Fruit fly (Drosophila melanogaster) whole organism, embryonic: ENCODE measurements around the gene Smox.

Experiments used
- ATbp ChIP-seq: fragments of 200-800 bp; sonication (Bioruptor generic); optimal IDR thresholded peaks from 2 replicates; lab custom pipeline; 2017; ENCODE audit warnings: missing biosample characterization, mild to moderate bottlenecking, missing genetic modification characterization, missing genetic modification reagents
- Aef1 ChIP-seq: fragments of 200-800 bp; sonication (Bioruptor generic); IDR thresholded peaks from 3 replicates; pipeline ENCODE4 v1.3.6; 2022; ENCODE audit warnings: missing biosample characterization, missing genetic modification characterization
- Atf6 ChIP-seq: fragments of 200-800 bp; sonication (Bioruptor generic); IDR thresholded peaks from 2 replicates; pipeline ENCODE4 v1.3.6; 2022; ENCODE audit warnings: missing biosample characterization, missing genetic modification characterization
- CG10147 ChIP-seq: fragments of 200-800 bp; sonication (Bioruptor generic); optimal IDR thresholded peaks from 2 replicates; lab custom pipeline; 2019; ENCODE audit warnings: missing biosample characterization, mild to moderate bottlenecking, missing genetic modification characterization, moderate library complexity
- CG10565 ChIP-seq: fragments of 200-800 bp; sonication (Bioruptor generic); optimal IDR thresholded peaks from 3 replicates; lab custom pipeline; 2016; ENCODE audit warnings: missing biosample characterization, mild to moderate bottlenecking, missing genetic modification characterization
- CG11398 ChIP-seq: fragments of 200-800 bp; sonication (Bioruptor generic); optimal IDR thresholded peaks from 2 replicates; lab custom pipeline; 2016; ENCODE audit warnings: missing biosample characterization, missing genetic modification characterization
- CG12659 ChIP-seq: fragments of 200-800 bp; sonication (Bioruptor generic); optimal IDR thresholded peaks from 3 replicates; lab custom pipeline; 2017; ENCODE audit warnings: mild to moderate bottlenecking, missing biosample characterization, missing genetic modification reagents, missing genetic modification characterization
- CG15601 ChIP-seq: fragments of 200-800 bp; sonication (Bioruptor generic); optimal IDR thresholded peaks from 3 replicates; lab custom pipeline; 2019; ENCODE audit warnings: missing biosample characterization, mild to moderate bottlenecking, missing genetic modification characterization, moderate library complexity
- CG17359 ChIP-seq: fragments of 200-800 bp; sonication (Bioruptor generic); optimal IDR thresholded peaks from 3 replicates; lab custom pipeline; 2018; ENCODE audit warnings: missing biosample characterization, mild to moderate bottlenecking, missing genetic modification characterization, moderate library complexity
- CG17361 ChIP-seq: fragments of 200-800 bp; sonication (Bioruptor generic); IDR thresholded peaks from 3 replicates; pipeline ENCODE4 v1.3.6; 2022; ENCODE audit warnings: missing biosample characterization, missing genetic modification characterization
- CG17385 ChIP-seq: fragments of 200-800 bp; sonication (Bioruptor generic); optimal IDR thresholded peaks from 3 replicates; lab custom pipeline; 2018; ENCODE audit warnings: missing biosample characterization, mild to moderate bottlenecking, missing genetic modification characterization
- CG30403 ChIP-seq: fragments of 200-800 bp; sonication (Bioruptor generic); optimal IDR thresholded peaks from 3 replicates; lab custom pipeline; 2016; ENCODE audit warnings: missing biosample characterization, missing genetic modification characterization
- CG31365 ChIP-seq: fragments of 200-800 bp; sonication (Bioruptor generic); optimal IDR thresholded peaks from 2 replicates; lab custom pipeline; 2018; ENCODE audit warnings: missing biosample characterization, mild to moderate bottlenecking, missing genetic modification characterization
- CG3838 ChIP-seq: fragments of 200-800 bp; sonication (Bioruptor generic); optimal IDR thresholded peaks from 3 replicates; lab custom pipeline; 2016; ENCODE audit warnings: missing biosample characterization, missing genetic modification characterization
- CG3847 ChIP-seq: fragments of 200-800 bp; sonication (Bioruptor generic); IDR thresholded peaks from 2 replicates; pipeline ENCODE4 v1.3.6; 2022; ENCODE audit warnings: missing biosample characterization, missing genetic modification characterization
- CG4282 ChIP-seq: fragments of 200-800 bp; sonication (Bioruptor generic); optimal IDR thresholded peaks from 2 replicates; lab custom pipeline; 2016; ENCODE audit warnings: missing biosample characterization, missing genetic modification characterization
- CG4424 ChIP-seq: fragments of 200-800 bp; sonication (Bioruptor generic); optimal IDR thresholded peaks from 3 replicates; lab custom pipeline; 2016; ENCODE audit warnings: missing biosample characterization, missing genetic modification characterization
- CG4820 ChIP-seq: fragments of 200-800 bp; sonication (Bioruptor generic); optimal IDR thresholded peaks from 3 replicates; lab custom pipeline; 2016; ENCODE audit warnings: missing biosample characterization, missing genetic modification characterization
- CG6272 ChIP-seq: fragments of 200-800 bp; sonication (Bioruptor generic); IDR thresholded peaks from 2 replicates; pipeline ENCODE4 v1.3.6; 2022; ENCODE audit warnings: missing biosample characterization, missing genetic modification characterization
- CG7963 ChIP-seq: fragments of 200-800 bp; sonication (Bioruptor generic); IDR thresholded peaks from 3 replicates; pipeline ENCODE4 v1.3.6; 2022; ENCODE audit warnings: missing biosample characterization, missing genetic modification characterization; ENCODE audit not compliant: partially characterized antibody
- CG8281 ChIP-seq: fragments of 200-800 bp; sonication (Bioruptor generic); optimal IDR thresholded peaks from 2 replicates; lab custom pipeline; 2018; ENCODE audit warnings: missing biosample characterization, mild to moderate bottlenecking, missing genetic modification characterization, moderate library complexity
- CG8944 ChIP-seq: fragments of 200-800 bp; sonication (Bioruptor generic); optimal IDR thresholded peaks from 3 replicates; lab custom pipeline; 2016; ENCODE audit warnings: missing biosample characterization, missing genetic modification characterization
- CG9797 ChIP-seq: fragments of 200-800 bp; sonication (Bioruptor generic); optimal IDR thresholded peaks from 3 replicates; lab custom pipeline; 2018; ENCODE audit warnings: missing biosample characterization, mild to moderate bottlenecking, missing genetic modification characterization
- CTCF ChIP-seq: fragments of 200-800 bp; sonication (Bioruptor generic); optimal IDR thresholded peaks from 2 replicates; lab custom pipeline; 2017; ENCODE audit warnings: missing biosample characterization, mild to moderate bottlenecking, missing genetic modification characterization, moderate library complexity
- Doc2 ChIP-seq: fragments of 200-800 bp; sonication (Bioruptor generic); IDR thresholded peaks from 2 replicates; pipeline ENCODE4 v1.3.6; 2022; ENCODE audit warnings: missing biosample characterization, missing genetic modification characterization
- Doc3 ChIP-seq: fragments of 200-800 bp; sonication (Bioruptor generic); IDR thresholded peaks from 3 replicates; pipeline ENCODE4 v1.3.6; 2022; ENCODE audit warnings: missing biosample characterization, missing genetic modification characterization; ENCODE audit not compliant: partially characterized antibody
- Dref ChIP-seq: fragments of 200-800 bp; sonication (Bioruptor generic); IDR thresholded peaks from 2 replicates; pipeline ENCODE4 v1.3.6; 2022; ENCODE audit warnings: missing biosample characterization, missing genetic modification characterization
- Drgx ChIP-seq: fragments of 200-800 bp; sonication (Bioruptor generic); IDR thresholded peaks from 2 replicates; pipeline ENCODE4 v1.3.6; 2022; ENCODE audit warnings: missing biosample characterization, missing genetic modification characterization
- Elba2 ChIP-seq: fragments of 200-800 bp; sonication (Bioruptor generic); optimal IDR thresholded peaks from 3 replicates; lab custom pipeline; 2016; ENCODE audit warnings: missing biosample characterization, missing genetic modification characterization
- HLHmδ ChIP-seq: fragments of 200-800 bp; sonication (Bioruptor generic); optimal IDR thresholded peaks from 2 replicates; lab custom pipeline; 2018; ENCODE audit warnings: missing biosample characterization, mild to moderate bottlenecking, missing genetic modification characterization, moderate library complexity
- MTF-1 ChIP-seq: fragments of 200-800 bp; sonication (Bioruptor generic); optimal IDR thresholded peaks from 2 replicates; lab custom pipeline; 2018; ENCODE audit warnings: missing biosample characterization, mild to moderate bottlenecking, missing genetic modification characterization, borderline replicate concordance
- NfI ChIP-seq: fragments of 200-800 bp; sonication (Bioruptor generic); optimal IDR thresholded peaks from 3 replicates; lab custom pipeline; 2018; ENCODE audit warnings: missing biosample characterization, mild to moderate bottlenecking, missing genetic modification characterization, moderate library complexity
- Scr ChIP-seq: fragments of 200-800 bp; sonication (Bioruptor generic); IDR thresholded peaks from 2 replicates; pipeline ENCODE4 v1.3.6; 2022; ENCODE audit warnings: missing biosample characterization, missing genetic modification characterization; ENCODE audit not compliant: partially characterized antibody
- ara ChIP-seq: fragments of 200-800 bp; sonication (Bioruptor generic); IDR thresholded peaks from 2 replicates; pipeline ENCODE4 v1.3.6; 2022; ENCODE audit warnings: missing biosample characterization, missing genetic modification characterization
- croc ChIP-seq: fragments of 200-800 bp; sonication (Bioruptor generic); conservative IDR thresholded peaks from 3 replicates; pipeline ENCODE4 v1.3.6; 2022; ENCODE audit warnings: missing biosample characterization, missing genetic modification characterization
- dan ChIP-seq: fragments of 200-800 bp; sonication (Bioruptor generic); IDR thresholded peaks from 2 replicates; pipeline ENCODE4 v1.3.6; 2022; ENCODE audit warnings: missing biosample characterization, missing genetic modification characterization
- exex ChIP-seq: fragments of 200-800 bp; sonication (Bioruptor generic); optimal IDR thresholded peaks from 4 replicates; lab custom pipeline; 2018; ENCODE audit warnings: missing biosample characterization, mild to moderate bottlenecking, missing genetic modification characterization, moderate library complexity
- gfzf ChIP-seq: fragments of 200-800 bp; sonication (Bioruptor generic); optimal IDR thresholded peaks from 2 replicates; lab custom pipeline; 2016; ENCODE audit warnings: missing biosample characterization, mild to moderate bottlenecking, missing genetic modification characterization, moderate library complexity
- her ChIP-seq: fragments of 200-800 bp; sonication (Bioruptor generic); optimal IDR thresholded peaks from 2 replicates; lab custom pipeline; 2016; ENCODE audit warnings: missing biosample characterization, missing genetic modification characterization
- lmd ChIP-seq: fragments of 200-800 bp; sonication (Bioruptor generic); IDR thresholded peaks from 2 replicates; pipeline ENCODE4 v1.3.6; 2022; ENCODE audit warnings: missing biosample characterization, missing genetic modification characterization
- luna ChIP-seq: fragments of 200-800 bp; sonication (Bioruptor generic); optimal IDR thresholded peaks from 2 replicates; lab custom pipeline; 2016; ENCODE audit warnings: missing biosample characterization, missing genetic modification characterization
- maf-S ChIP-seq: fragments of 200-800 bp; sonication (Bioruptor generic); optimal IDR thresholded peaks from 2 replicates; lab custom pipeline; 2016; ENCODE audit warnings: missing biosample characterization, missing genetic modification characterization
- onecut ChIP-seq: fragments of 200-800 bp; sonication (Bioruptor generic); IDR thresholded peaks from 2 replicates; pipeline ENCODE4 v1.3.6; 2022; ENCODE audit warnings: missing biosample characterization, missing genetic modification characterization
- pnt ChIP-seq: fragments of 200-800 bp; sonication (Bioruptor generic); optimal IDR thresholded peaks from 3 replicates; lab custom pipeline; 2016; ENCODE audit warnings: missing biosample characterization, missing genetic modification characterization
- psq ChIP-seq: fragments of 200-800 bp; sonication (Bioruptor generic); optimal IDR thresholded peaks from 2 replicates; lab custom pipeline; 2017; ENCODE audit warnings: missing biosample characterization, missing genetic modification characterization
- sens-2 ChIP-seq: fragments of 200-800 bp; sonication (Bioruptor generic); IDR thresholded peaks from 2 replicates; pipeline ENCODE4 v1.3.6; 2022; ENCODE audit warnings: missing biosample characterization, missing genetic modification characterization
- sisA ChIP-seq: fragments of 200-800 bp; sonication (Bioruptor generic); IDR thresholded peaks from 2 replicates; pipeline ENCODE4 v1.3.6; 2022; ENCODE audit warnings: missing biosample characterization, missing genetic modification characterization
- sna ChIP-seq: fragments of 200-800 bp; sonication (Bioruptor generic); IDR thresholded peaks from 2 replicates; pipeline ENCODE4 v1.3.6; 2022; ENCODE audit warnings: missing biosample characterization, missing genetic modification characterization; ENCODE audit not compliant: partially characterized antibody
- stwl ChIP-seq: fragments of 200-800 bp; sonication (Bioruptor generic); optimal IDR thresholded peaks from 3 replicates; lab custom pipeline; 2018; ENCODE audit warnings: missing biosample characterization, mild to moderate bottlenecking, missing genetic modification characterization, moderate library complexity
- toy ChIP-seq: fragments of 200-800 bp; sonication (Bioruptor generic); IDR thresholded peaks from 2 replicates; pipeline ENCODE4 v1.3.6; 2022; ENCODE audit warnings: missing biosample characterization, missing genetic modification characterization
- yki ChIP-seq: fragments of >200 bp; optimal IDR thresholded peaks from 3 replicates; lab custom pipeline; 2018

Smox gene

DNA sequence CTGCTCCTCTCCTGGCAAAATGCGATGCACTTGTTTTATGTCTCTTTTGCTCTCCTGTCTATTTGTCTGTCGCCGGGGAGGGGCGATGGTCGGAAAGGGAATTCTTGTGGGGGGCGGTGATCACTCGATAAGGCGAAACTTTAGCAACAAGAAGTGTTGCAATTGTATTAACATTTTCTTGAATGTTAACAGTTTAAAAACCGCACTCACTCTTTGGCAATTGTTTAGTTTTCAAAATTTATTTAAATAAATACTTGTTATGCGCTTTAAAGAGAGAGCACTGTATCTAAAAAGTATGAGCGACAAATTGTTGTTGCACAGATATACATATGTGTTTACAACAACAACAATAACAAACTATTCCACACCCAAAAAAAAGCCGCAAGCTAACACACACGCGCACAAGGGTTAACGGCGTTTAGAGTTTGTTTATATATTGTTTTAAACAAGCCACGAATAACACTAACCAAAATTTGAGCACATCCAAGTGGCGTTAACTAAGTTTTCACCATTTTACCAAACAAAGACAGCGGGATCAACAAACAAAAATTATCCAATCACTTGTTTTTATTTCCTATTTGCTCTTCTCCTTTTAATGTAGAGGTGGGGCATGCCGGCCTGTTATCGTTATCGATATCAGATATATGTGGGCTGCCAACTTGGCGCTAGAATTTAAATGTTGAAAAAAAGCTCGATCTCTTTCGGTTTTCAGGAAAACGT, 40.4 kb downstream of the Smox start, which contains the start of gene CG2258 (continued):
- TF ChIP-seq MTF-1 (GFP tag; lab: Kevin White, UChicago) = peak; percentile 76
- peak; percentile 87 for TF ChIP-seq CG4424
- peak; percentile 85 for TF ChIP-seq CG12659 (GFP tag; lab: Kevin White, UChicago)
- TF ChIP-seq Doc2 (GFP tag; lab: Robert Waterston, UW) = no peak
- TF ChIP-seq CG3838 = peak; percentile 15
- TF ChIP-seq CG30403 (GFP tag; lab: Kevin White, UChicago) = peak; percentile 84
- peak; percentile 95 for TF ChIP-seq CG17359
- TF ChIP-seq CG15601 (tag; lab: Kevin White, UChicago) = peak; percentile 77
- no peak for TF ChIP-seq CG4282
- TF ChIP-seq sna = no peak
- no peak for TF ChIP-seq pnt
- peak; percentile 70 for TF ChIP-seq ara (GFP tag; lab: Robert Waterston, UW)
- no peak for TF ChIP-seq Elba2 (GFP tag; lab: Kevin White, UChicago)
- peak; percentile 91 for TF ChIP-seq lmd
- peak; percentile 83 for TF ChIP-seq CG3847 (GFP tag; lab: Robert Waterston, UW)
- no peak; the same call in 1 of the 2 replicates for TF ChIP-seq sens-2 (GFP tag; lab: Robert Waterston, UW)
- TF ChIP-seq onecut (GFP tag; lab: Robert Waterston, UW) = peak; percentile 53; the same call in 1 of the 2 replicates
- TF ChIP-seq luna = no peak
- TF ChIP-seq dan = no peak
- peak; percentile 46 for TF ChIP-seq exex (tag; lab: Kevin White, UChicago)
- peak; percentile 70 for TF ChIP-seq maf-S (GFP tag; lab: Kevin White, UChicago)
- TF ChIP-seq CG17385 (GFP tag; lab: Kevin White, UChicago) = peak; percentile 87
- peak; percentile 75 for TF ChIP-seq CG10147 (GFP tag; lab: Kevin White, UChicago)
- peak; percentile 71 for TF ChIP-seq CG8944 (GFP tag; lab: Kevin White, UChicago)
- peak; percentile 82 for TF ChIP-seq CG4820 (GFP tag; lab: Kevin White, UChicago)
- TF ChIP-seq Scr (GFP tag; lab: Robert Waterston, UW) = peak; percentile 49
- peak; percentile 73 for TF ChIP-seq toy (GFP tag; lab: Robert Waterston, UW)
- TF ChIP-seq CG7963 (GFP tag; lab: Robert Waterston, UW) = no peak
- no peak for TF ChIP-seq CG9797 (GFP tag; lab: Kevin White, UChicago)
- TF ChIP-seq yki (lab: Kevin White, UChicago) = no peak
- TF ChIP-seq psq (GFP tag; lab: Kevin White, UChicago) = peak; percentile 24
- TF ChIP-seq NfI = peak; percentile 84
- TF ChIP-seq CG31365 (tag; lab: Kevin White, UChicago) = peak; percentile 53
- peak; percentile 92 for TF ChIP-seq ATbp (GFP tag; lab: Kevin White, UChicago)
- TF ChIP-seq Dref (GFP tag; lab: Robert Waterston, UW) = peak; percentile 72
- TF ChIP-seq CG6272 (GFP tag; lab: Robert Waterston, UW) = peak; percentile 67
- TF ChIP-seq stwl (tag; lab: Kevin White, UChicago) = peak; percentile 40
- TF ChIP-seq CG17361 (GFP tag; lab: Robert Waterston, UW) = peak; percentile 84
- peak; percentile 37; the same call in 1 of the 3 replicates for TF ChIP-seq Doc3 (GFP tag; lab: Robert Waterston, UW)
- peak; percentile 7 for TF ChIP-seq CTCF
- peak; percentile 89 for TF ChIP-seq sisA (GFP tag; lab: Robert Waterston, UW)
- TF ChIP-seq her = peak; percentile 66
- TF ChIP-seq Drgx (GFP tag; lab: Robert Waterston, UW) = peak; percentile 96
- peak; percentile 82 for TF ChIP-seq Atf6 (GFP tag; lab: Robert Waterston, UW)
- peak; percentile 8 for TF ChIP-seq gfzf (GFP tag; lab: Kevin White, UChicago)
- peak; percentile 87 for TF ChIP-seq Aef1
- TF ChIP-seq CG8281 (tag; lab: Kevin White, UChicago) = peak; percentile 30
- TF ChIP-seq CG11398 (GFP tag; lab: Kevin White, UChicago) = peak; percentile 66
- TF ChIP-seq HLHmδ (GFP tag; lab: Kevin White, UChicago) = no peak
- TF ChIP-seq CG10565 (GFP tag; lab: Kevin White, UChicago) = no peak
- TF ChIP-seq croc (GFP tag; lab: Robert Waterston, UW) = peak; percentile 81
